Worm (Caenorhabditis elegans): ENCODE data around the gene R08A2.2.

The R08A2.2 gene

ce11 chrV:14688097-14688912 is 27.2 kb downstream of the R08A2.2 start, which contains the start of gene C47E8.11:
C47E8.11 (plus strand) TSS chrV:14688616.
- TF ChIP-seq elt-1 (tag; optimal IDR thresholded peaks at IDR 0.05; ENCODE audit: borderline replicate concordance, insufficient read depth) (no peak), nhr-237 (tag; optimal IDR thresholded peaks at IDR 0.05) (no peak), elt-3 (tag; optimal IDR thresholded peaks at IDR 0.05) (no peak), ceh-83 (GFP tag; optimal IDR thresholded peaks at IDR 0.05) (no peak), blmp-1 (tag; optimal IDR thresholded peaks at IDR 0.05) (no peak), flh-1 (GFP tag; optimal IDR thresholded peaks at IDR 0.05) (no peak), pha-4 (tag; optimal IDR thresholded peaks at IDR 0.05) (no peak), lin-13 (tag; optimal IDR thresholded peaks at IDR 0.05) (no peak), ham-2 (GFP tag; optimal IDR thresholded peaks at IDR 0.05) (no peak), nhr-76 (tag; optimal IDR thresholded peaks at IDR 0.05) (no peak), mls-2 (tag; optimal IDR thresholded peaks at IDR 0.05) (no peak), sem-2 (GFP tag; optimal IDR thresholded peaks at IDR 0.05) (no peak), snpc-4 (tag; optimal IDR thresholded peaks at IDR 0.05) (no peak), sptf-1 (tag; optimal IDR thresholded peaks at IDR 0.05) (no peak), lsy-2 (tag; optimal IDR thresholded peaks at IDR 0.05) (no peak), mab-5 (tag; optimal IDR thresholded peaks at IDR 0.05) (no peak), bed-3 (GFP tag; optimal IDR thresholded peaks at IDR 0.05) (no peak), mep-1 (tag; optimal IDR thresholded peaks at IDR 0.05) (no peak)

ce11 chrV:14687106-14687964 is 28.2 kb downstream of the R08A2.2 start:
- TF ChIP-seq zip-8 (tag; optimal IDR thresholded peaks at IDR 0.05) (no peak), cnd-1 (tag; optimal IDR thresholded peaks at IDR 0.05) (peak; percentile 20)

ce11 chrV:14686231-14687105 is 29.0 kb downstream of the R08A2.2 start:
- TF ChIP-seq mep-1 (tag; optimal IDR thresholded peaks at IDR 0.05): no peak
- no peak for TF ChIP-seq nhr-237 (tag; optimal IDR thresholded peaks at IDR 0.05)
- no peak for TF ChIP-seq nhr-76 (tag; optimal IDR thresholded peaks at IDR 0.05)
- TF ChIP-seq ceh-39 (tag; optimal IDR thresholded peaks at IDR 0.05): no peak
- TF ChIP-seq bed-3 (GFP tag; optimal IDR thresholded peaks at IDR 0.05): no peak
- no peak for TF ChIP-seq tbx-8 (GFP tag; optimal IDR thresholded peaks at IDR 0.05)
- no peak for TF ChIP-seq pha-4 (tag; optimal IDR thresholded peaks at IDR 0.05)
- no peak for TF ChIP-seq unc-62 (GFP tag; optimal IDR thresholded peaks at IDR 0.05)
- TF ChIP-seq blmp-1 (tag; optimal IDR thresholded peaks at IDR 0.05): no peak
- no peak for TF ChIP-seq cnd-1 (tag; optimal IDR thresholded peaks at IDR 0.05)
- no peak for TF ChIP-seq sptf-1 (tag; optimal IDR thresholded peaks at IDR 0.05)
- TF ChIP-seq lsy-2 (tag; optimal IDR thresholded peaks at IDR 0.05): no peak
- TF ChIP-seq sem-2 (GFP tag; optimal IDR thresholded peaks at IDR 0.05): no peak
- no peak for TF ChIP-seq lin-13 (tag; optimal IDR thresholded peaks at IDR 0.05)
- no peak for TF ChIP-seq elt-3 (tag; optimal IDR thresholded peaks at IDR 0.05)
- no peak for TF ChIP-seq snpc-4 (tag; optimal IDR thresholded peaks at IDR 0.05)
- TF ChIP-seq ces-1 (GFP tag; optimal IDR thresholded peaks at IDR 0.05): no peak

- no peak for TF ChIP-seq snpc-4 (tag; optimal IDR thresholded peaks at IDR 0.05)
- peak; percentile 92 for TF ChIP-seq lsy-2 (tag; optimal IDR thresholded peaks at IDR 0.05)
- peak; percentile 62 for TF ChIP-seq nhr-2 (tag; optimal IDR thresholded peaks at IDR 0.05)
- TF ChIP-seq ham-2 (GFP tag; optimal IDR thresholded peaks at IDR 0.05): no peak
- peak; percentile 99 for TF ChIP-seq mep-1 (tag; optimal IDR thresholded peaks at IDR 0.05)
- peak; percentile 92 for TF ChIP-seq unc-120 (tag; optimal IDR thresholded peaks at IDR 0.05; ENCODE audit: poor library complexity, severe bottlenecking)
- peak; percentile 28 for TF ChIP-seq ceh-43 (GFP tag; optimal IDR thresholded peaks at IDR 0.05)
- TF ChIP-seq tbx-8 (GFP tag; optimal IDR thresholded peaks at IDR 0.05): no peak
- TF ChIP-seq nhr-12 (tag; optimal IDR thresholded peaks at IDR 0.05): no peak
- peak; percentile 0 for TF ChIP-seq blmp-1 (tag; optimal IDR thresholded peaks at IDR 0.05)
- TF ChIP-seq elt-3 (tag; optimal IDR thresholded peaks at IDR 0.05): peak; percentile 50
- TF ChIP-seq zip-8 (tag; optimal IDR thresholded peaks at IDR 0.05): no peak
- no peak for TF ChIP-seq nhr-76 (tag; optimal IDR thresholded peaks at IDR 0.05)
- TF ChIP-seq flh-1 (GFP tag; optimal IDR thresholded peaks at IDR 0.05): no peak
- TF ChIP-seq sptf-1 (tag; optimal IDR thresholded peaks at IDR 0.05): peak; percentile 83
- no peak for TF ChIP-seq mab-5 (tag; optimal IDR thresholded peaks at IDR 0.05)
- TF ChIP-seq pha-4 (tag; optimal IDR thresholded peaks at IDR 0.05): peak; percentile 97
- peak; percentile 36 for TF ChIP-seq ztf-11 (tag; optimal IDR thresholded peaks at IDR 0.05)
- peak; percentile 56 for TF ChIP-seq bed-3 (GFP tag; optimal IDR thresholded peaks at IDR 0.05)
- peak; percentile 91 for TF ChIP-seq ceh-39 (tag; optimal IDR thresholded peaks at IDR 0.05)
- no peak for TF ChIP-seq elt-1 (tag; optimal IDR thresholded peaks at IDR 0.05; ENCODE audit: borderline replicate concordance, insufficient read depth)
- TF ChIP-seq cnd-1 (tag; optimal IDR thresholded peaks at IDR 0.05): peak; percentile 65
- TF ChIP-seq unc-62 (GFP tag; optimal IDR thresholded peaks at IDR 0.05): peak; percentile 92
- TF ChIP-seq mls-2 (tag; optimal IDR thresholded peaks at IDR 0.05): peak; percentile 58
- no peak for TF ChIP-seq unc-39 (tag; optimal IDR thresholded peaks at IDR 0.05)
- TF ChIP-seq nhr-28 (tag; optimal IDR thresholded peaks at IDR 0.05): no peak
- TF ChIP-seq M03D4.4 (tag; optimal IDR thresholded peaks at IDR 0.05): no peak
- peak; percentile 99 for TF ChIP-seq ces-1 (GFP tag; optimal IDR thresholded peaks at IDR 0.05)
- no peak for TF ChIP-seq lin-32 (GFP tag; optimal IDR thresholded peaks at IDR 0.05)
These were observed 30.0 kb downstream of the R08A2.2 start, which contains the start of gene C47E8.4 for ce11 chrV:14685435-14686058. C47E8.4 (minus strand) TSS chrV:14685485.
